Fruit fly (Drosophila melanogaster): Measurements from ENCODE around the gene Sfp84E.

Sfp84E gene

DNA sequence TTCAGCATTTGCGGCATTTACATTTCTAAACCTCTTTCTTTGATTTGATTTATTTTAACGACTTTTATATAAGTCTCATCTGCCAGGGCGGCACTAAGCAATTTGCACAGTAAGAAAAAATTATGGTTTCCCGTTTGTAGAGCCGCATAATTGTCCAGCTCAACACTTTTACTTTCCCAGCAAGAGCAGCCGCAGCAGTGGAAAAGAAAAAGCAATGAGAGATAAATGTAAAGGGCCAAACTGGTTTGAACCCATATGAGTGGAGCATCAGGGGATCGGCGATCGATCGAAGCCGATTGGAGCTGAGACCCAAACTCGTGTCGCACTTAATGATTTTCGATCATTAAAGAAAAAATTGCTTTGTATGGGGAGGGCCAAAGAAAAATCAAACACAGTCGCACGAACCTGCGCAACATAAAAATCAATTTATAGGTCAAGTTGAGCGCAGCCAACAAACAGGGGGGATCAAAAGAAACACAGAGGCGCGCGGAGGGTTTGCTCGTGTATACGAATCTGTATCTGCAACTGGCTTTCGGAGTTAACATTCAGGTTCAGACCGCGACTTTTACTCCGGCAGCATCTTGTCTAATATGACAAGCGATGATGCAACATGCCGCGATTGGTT, 10.8 kb upstream of the Sfp84E start (continued):
- TF ChIP-seq kni (GFP tag; optimal IDR thresholded peaks at IDR 0.05) (peak; percentile 62), ind (GFP tag; optimal IDR thresholded peaks at IDR 0.05) (no peak), usp (GFP tag; optimal IDR thresholded peaks at IDR 0.05) (no peak), pros (GFP tag; optimal IDR thresholded peaks at IDR 0.05) (peak; percentile 67), sc (optimal IDR thresholded peaks at IDR 0.05) (no peak), sc (GFP tag; optimal IDR thresholded peaks at IDR 0.05) (no peak)

DNA sequence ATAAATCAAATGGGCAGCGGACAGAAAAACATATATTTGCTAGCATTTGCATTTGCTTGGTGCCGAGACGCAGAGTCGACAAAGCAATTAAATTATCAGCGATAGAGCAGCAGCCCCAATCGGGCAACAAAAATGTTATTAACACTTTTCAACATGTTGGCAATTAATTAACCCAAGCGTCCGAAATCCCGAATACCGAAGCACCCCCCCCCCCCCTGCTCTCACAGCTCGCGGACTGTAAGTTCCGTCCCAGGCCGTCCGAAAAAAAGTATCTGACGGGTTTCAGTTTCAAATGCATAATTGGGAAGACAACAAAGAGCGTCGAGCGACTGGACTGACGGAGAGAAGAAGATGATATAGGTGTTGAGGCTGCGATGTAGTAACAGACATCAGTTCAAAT, 10.1 kb upstream of the Sfp84E start:
- TF ChIP-seq crol (GFP tag; IDR thresholded peaks at IDR 0.05) = 0 out of 2 replicates have a peak, but pooled peaks have one; percentile 29
- no peak for TF ChIP-seq CG34422 (GFP tag; IDR thresholded peaks at IDR 0.05)
- peak; percentile 72 for TF ChIP-seq CG12769 (tag; optimal IDR thresholded peaks at IDR 0.05)
- no peak for TF ChIP-seq CG13424 (tag; optimal IDR thresholded peaks at IDR 0.05)
- peak; percentile 67 for TF ChIP-seq sd (tag; optimal IDR thresholded peaks at IDR 0.05)
- TF ChIP-seq pfk (GFP tag; optimal IDR thresholded peaks at IDR 0.05) = no peak
- no peak for TF ChIP-seq Doc3 (GFP tag; IDR thresholded peaks at IDR 0.05; ENCODE audit: partially characterized antibody)
- no peak for TF ChIP-seq CG17912 (GFP tag; optimal IDR thresholded peaks at IDR 0.05)
- TF ChIP-seq sens (GFP tag) = peak; percentile 23
- TF ChIP-seq CG18764 (GFP tag; optimal IDR thresholded peaks at IDR 0.05) = no peak
- TF ChIP-seq nerfin-1 (tag; optimal IDR thresholded peaks at IDR 0.05) = no peak
- no peak for TF ChIP-seq Bteb2 (GFP tag; optimal IDR thresholded peaks at IDR 0.05)
- no peak for TF ChIP-seq BtbVII (GFP tag; optimal IDR thresholded peaks at IDR 0.05)
- peak; percentile 58 for TF ChIP-seq Awh (GFP tag; IDR thresholded peaks at IDR 0.05)
- no peak for TF ChIP-seq GATAe (GFP tag; conservative IDR thresholded peaks at IDR 0.05)
- 0 out of 4 replicates have a peak, but pooled peaks have one; percentile 6 for TF ChIP-seq chinmo (GFP tag; IDR thresholded peaks at IDR 0.05; ENCODE audit: partially characterized antibody)
- TF ChIP-seq CG6272 (GFP tag; IDR thresholded peaks at IDR 0.05) = no peak
- no peak for TF ChIP-seq unc-4 (GFP tag; IDR thresholded peaks at IDR 0.05; ENCODE audit: partially characterized antibody)
- TF ChIP-seq B-H1 (GFP tag; IDR thresholded peaks at IDR 0.05) = no peak
- no peak for TF ChIP-seq prd (optimal IDR thresholded peaks at IDR 0.05)
- no peak for TF ChIP-seq prd (GFP tag; IDR thresholded peaks at IDR 0.05)
- TF ChIP-seq mirr (GFP tag; optimal IDR thresholded peaks at IDR 0.05) = no peak
- no peak for TF ChIP-seq CG4820 (GFP tag; optimal IDR thresholded peaks at IDR 0.05)

DNA sequence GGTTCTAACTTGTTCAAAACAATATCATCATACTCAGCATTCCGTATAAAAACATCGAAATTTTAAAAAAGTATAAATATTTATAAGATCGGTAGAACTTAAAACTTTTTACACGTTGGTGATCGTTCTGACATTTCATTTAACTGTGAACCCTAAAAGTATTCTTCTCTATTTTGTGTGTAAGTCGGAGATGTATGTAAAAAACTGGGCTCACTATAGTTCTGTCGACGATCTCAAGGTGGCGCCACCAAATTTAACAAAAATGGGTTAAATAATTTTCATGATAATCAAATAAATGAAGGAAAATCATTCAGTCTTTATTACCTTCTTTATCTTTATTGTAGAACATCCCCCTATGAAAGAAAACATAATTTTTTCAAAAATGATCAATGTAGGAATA, 1.3 kb upstream of the Sfp84E start:
- no peak for TF ChIP-seq az2 (GFP tag; optimal IDR thresholded peaks at IDR 0.05)
- TF ChIP-seq CG1529 (GFP tag; optimal IDR thresholded peaks at IDR 0.05) = no peak
- no peak for TF ChIP-seq Hsf (GFP tag; optimal IDR thresholded peaks at IDR 0.05)
- peak; percentile 63 for TF ChIP-seq Bgb (GFP tag; IDR thresholded peaks at IDR 0.05; ENCODE audit: partially characterized antibody)
- TF ChIP-seq NK7.1 (GFP tag; optimal IDR thresholded peaks at IDR 0.05) = no peak
- no peak for TF ChIP-seq CG3838 (GFP tag; optimal IDR thresholded peaks at IDR 0.05)
- TF ChIP-seq Hmr (GFP tag; optimal IDR thresholded peaks at IDR 0.05) = no peak
- no peak for TF ChIP-seq CG6272 (GFP tag; IDR thresholded peaks at IDR 0.05)
- no peak for TF ChIP-seq dmrt11E (tag; optimal IDR thresholded peaks at IDR 0.05)
- no peak for TF ChIP-seq NC2β (GFP tag; optimal IDR thresholded peaks at IDR 0.05)
- no peak for TF ChIP-seq pzg (GFP tag; optimal IDR thresholded peaks at IDR 0.05)
- no peak for TF ChIP-seq MTF-1 (GFP tag; optimal IDR thresholded peaks at IDR 0.05; ENCODE audit: borderline replicate concordance)
- no peak for TF ChIP-seq tup (GFP tag; optimal IDR thresholded peaks at IDR 0.05)
- no peak for TF ChIP-seq CG33213 (GFP tag; optimal IDR thresholded peaks at IDR 0.05)
- TF ChIP-seq stwl (tag; optimal IDR thresholded peaks at IDR 0.05) = peak; percentile 47
- no peak for TF ChIP-seq ato (GFP tag; IDR thresholded peaks at IDR 0.05; ENCODE audit: partially characterized antibody)
- TF ChIP-seq CG11696 (GFP tag; IDR thresholded peaks at IDR 0.05) = no peak
- no peak for TF ChIP-seq CG17385 (GFP tag; optimal IDR thresholded peaks at IDR 0.05)
- TF ChIP-seq slp2 (GFP tag; optimal IDR thresholded peaks at IDR 0.05) = no peak
- no peak for TF ChIP-seq aop (GFP tag; IDR thresholded peaks at IDR 0.05)
- peak; percentile 90 for TF ChIP-seq CG2199 (GFP tag; IDR thresholded peaks at IDR 0.05)
- TF ChIP-seq CG17829 (tag; optimal IDR thresholded peaks at IDR 0.05) = peak; percentile 31
- TF ChIP-seq crol (GFP tag; IDR thresholded peaks at IDR 0.05) = no peak
